Worm (Caenorhabditis elegans) whole organism, early embryonic: ENCODE results near the gene cka-2.

Source experiments
- B0310.2 ChIP-seq: sonication (generic microtip); optimal IDR thresholded peaks from 2 replicates; lab custom pipeline; 2016; ENCODE audit warnings: mild to moderate bottlenecking, missing genetic modification characterization, missing compliant biosample characterization
- F13C5.2 ChIP-seq: sonication (generic microtip); optimal IDR thresholded peaks from 2 replicates; lab custom pipeline; 2017; ENCODE audit warnings: mild to moderate bottlenecking, missing genetic modification characterization, inconsistent platforms, missing compliant biosample characterization
- aly-1 ChIP-seq: sonication (generic microtip); optimal IDR thresholded peaks from 2 replicates; lab custom pipeline; 2016; ENCODE audit warnings: missing genetic modification characterization, missing compliant biosample characterization
- ama-1 ChIP-seq: fragments of 150-350 bp; optimal IDR thresholded peaks from 2 replicates; lab custom pipeline; 2014
- ceh-13 ChIP-seq: fragments of 200-800 bp; sonication (Bioruptor generic); optimal IDR thresholded peaks from 2 replicates; lab custom pipeline; 2018; ENCODE audit warnings: mild to moderate bottlenecking, missing genetic modification characterization, missing compliant biosample characterization
- ceh-36 ChIP-seq: sonication (generic microtip); optimal IDR thresholded peaks from 2 replicates; lab custom pipeline; 2016; ENCODE audit warnings: missing genetic modification characterization, inconsistent platforms, missing compliant biosample characterization
- ets-7 ChIP-seq: sonication (generic microtip); optimal IDR thresholded peaks from 2 replicates; lab custom pipeline; 2016; ENCODE audit warnings: missing genotype, missing genetic modification characterization, missing compliant biosample characterization
- flt-1 ChIP-seq: fragments of 200-800 bp; sonication (Bioruptor generic); IDR thresholded peaks from 2 replicates; pipeline ENCODE4 v1.3.6; 2022; ENCODE audit warnings: missing genetic modification characterization, missing compliant biosample characterization
- hmbx-1 ChIP-seq: sonication (generic microtip); optimal IDR thresholded peaks from 2 replicates; lab custom pipeline; 2016; ENCODE audit warnings: mild to moderate bottlenecking, missing genetic modification characterization, missing compliant biosample characterization
- hmg-4 ChIP-seq: fragments of 200-800 bp; sonication (Bioruptor generic); optimal IDR thresholded peaks from 2 replicates; lab custom pipeline; 2018; ENCODE audit warnings: mild to moderate bottlenecking, missing genetic modification characterization, missing compliant biosample characterization
- hnd-1 ChIP-seq: sonication (generic microtip); optimal IDR thresholded peaks from 2 replicates; lab custom pipeline; 2016; ENCODE audit warnings: missing genetic modification characterization, missing compliant biosample characterization
- pes-1 ChIP-seq: fragments of 200-800 bp; sonication (Bioruptor generic); IDR thresholded peaks from 2 replicates; pipeline ENCODE4 v1.3.6; 2022; ENCODE audit warnings: missing genetic modification reagents, missing genetic modification characterization, missing compliant biosample characterization
- scrt-1 ChIP-seq: fragments of 200-800 bp; sonication (Bioruptor generic); IDR thresholded peaks from 2 replicates; pipeline ENCODE4 v1.3.6; 2022; ENCODE audit warnings: missing genetic modification characterization, missing compliant biosample characterization
- sea-1 ChIP-seq: fragments of 200-800 bp; sonication (Bioruptor generic); conservative IDR thresholded peaks from 2 replicates; pipeline ENCODE4 v1.3.6; 2022; ENCODE audit warnings: missing genetic modification characterization, missing compliant biosample characterization
- tbx-11 ChIP-seq: fragments of 200-800 bp; sonication (Bioruptor generic); IDR thresholded peaks from 2 replicates; pipeline ENCODE4 v1.3.6; 2022; ENCODE audit warnings: missing genetic modification characterization, missing compliant biosample characterization
- tbx-37 ChIP-seq: fragments of 200-800 bp; sonication (Bioruptor generic); conservative IDR thresholded peaks from 2 replicates; pipeline ENCODE4 v1.3.6; 2022; ENCODE audit warnings: missing genetic modification reagents, missing genetic modification characterization, missing compliant biosample characterization
- tra-4 ChIP-seq: sonication (generic microtip); optimal IDR thresholded peaks from 2 replicates; lab custom pipeline; 2017; ENCODE audit warnings: missing genetic modification characterization, missing compliant biosample characterization

Gene cka-2

ce11 chrX:4248949-4249348 is 37.0 kb upstream of the cka-2 start, which contains the start of gene hlh-13:
TSS of gene hlh-13 (plus strand) at chrX:4249249.
- TF ChIP-seq aly-1 (tag; lab: Kevin White, UChicago), result no peak
- no peak for TF ChIP-seq hmg-4 (GFP tag; lab: Kevin White, UChicago)
- TF ChIP-seq scrt-1 (GFP tag; lab: Robert Waterston, UW), result no peak
- TF ChIP-seq ets-7 (tag; lab: Kevin White, UChicago), result no peak
- TF ChIP-seq hnd-1 (tag; lab: Kevin White, UChicago), result no peak
- no peak for TF ChIP-seq F13C5.2 (tag; lab: Kevin White, UChicago)
- TF ChIP-seq tra-4, result no peak
- no peak for TF ChIP-seq tbx-11
- TF ChIP-seq ceh-13, result no peak
- no peak for TF ChIP-seq hmbx-1 (tag; lab: Kevin White, UChicago)
- TF ChIP-seq ceh-36 (tag; lab: Kevin White, UChicago), result no peak
- no peak for TF ChIP-seq pes-1 (GFP tag; lab: Robert Waterston, UW)
- no peak for TF ChIP-seq flt-1 (GFP tag; lab: Robert Waterston, UW)
- TF ChIP-seq B0310.2 (tag; lab: Kevin White, UChicago), result no peak
- no peak for TF ChIP-seq tbx-37 (GFP tag; lab: Robert Waterston, UW)
- no peak for TF ChIP-seq ama-1 (lab: Kevin White, UChicago)
- no peak for TF ChIP-seq sea-1 (GFP tag; lab: Robert Waterston, UW)

DNA sequence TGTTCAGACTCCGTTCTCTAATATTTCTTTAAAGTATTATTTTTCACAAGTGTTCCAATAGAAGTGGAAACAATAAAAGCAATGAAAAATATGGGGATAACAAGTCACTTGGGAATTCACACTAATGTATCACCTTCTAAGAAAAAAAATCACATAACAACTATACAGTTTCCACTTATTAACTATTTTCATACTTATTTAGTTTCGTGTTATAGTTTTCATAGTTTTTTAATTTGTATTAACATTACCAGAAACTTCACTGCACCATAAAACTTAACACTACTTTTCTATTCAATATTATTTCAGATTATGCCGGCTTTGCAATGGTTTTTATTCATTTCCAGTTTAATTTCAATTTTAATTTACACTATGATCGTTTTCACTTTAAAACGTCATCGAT is 33.9 kb upstream of the cka-2 start, which contains the start of gene srv-5:
Gene srv-5 (plus strand): TSS at position 301 of the 400 bp plus-strand sequence.
- TF ChIP-seq hnd-1 (tag; lab: Kevin White, UChicago) (no peak), flt-1 (GFP tag; lab: Robert Waterston, UW) (no peak), tra-4 (no peak), hmbx-1 (tag; lab: Kevin White, UChicago) (no peak), ets-7 (tag; lab: Kevin White, UChicago) (no peak), tbx-37 (GFP tag; lab: Robert Waterston, UW) (no peak), ceh-13 (no peak), sea-1 (GFP tag; lab: Robert Waterston, UW) (no peak), B0310.2 (tag; lab: Kevin White, UChicago) (no peak), scrt-1 (GFP tag; lab: Robert Waterston, UW) (no peak), ama-1 (lab: Kevin White, UChicago) (no peak), hmg-4 (GFP tag; lab: Kevin White, UChicago) (no peak), tbx-11 (no peak), aly-1 (tag; lab: Kevin White, UChicago) (no peak), F13C5.2 (tag; lab: Kevin White, UChicago) (no peak), ceh-36 (tag; lab: Kevin White, UChicago) (no peak), pes-1 (GFP tag; lab: Robert Waterston, UW) (no peak)

ce11 chrX:4254782-4255181 is 31.1 kb upstream of the cka-2 start, which contains the start of gene taf-11.1:
TSS of gene taf-11.1 (plus strand) at chrX:4255170.
- TF ChIP-seq sea-1 (GFP tag; lab: Robert Waterston, UW), result no peak
- no peak for TF ChIP-seq tra-4
- no peak for TF ChIP-seq ets-7 (tag; lab: Kevin White, UChicago)
- TF ChIP-seq ama-1 (lab: Kevin White, UChicago), result no peak
- TF ChIP-seq pes-1 (GFP tag; lab: Robert Waterston, UW), result no peak
- TF ChIP-seq hnd-1 (tag; lab: Kevin White, UChicago), result no peak
- TF ChIP-seq aly-1 (tag; lab: Kevin White, UChicago), result no peak
- TF ChIP-seq tbx-37 (GFP tag; lab: Robert Waterston, UW), result no peak
- TF ChIP-seq B0310.2 (tag; lab: Kevin White, UChicago), result no peak
- TF ChIP-seq hmg-4 (GFP tag; lab: Kevin White, UChicago), result no peak

DNA sequence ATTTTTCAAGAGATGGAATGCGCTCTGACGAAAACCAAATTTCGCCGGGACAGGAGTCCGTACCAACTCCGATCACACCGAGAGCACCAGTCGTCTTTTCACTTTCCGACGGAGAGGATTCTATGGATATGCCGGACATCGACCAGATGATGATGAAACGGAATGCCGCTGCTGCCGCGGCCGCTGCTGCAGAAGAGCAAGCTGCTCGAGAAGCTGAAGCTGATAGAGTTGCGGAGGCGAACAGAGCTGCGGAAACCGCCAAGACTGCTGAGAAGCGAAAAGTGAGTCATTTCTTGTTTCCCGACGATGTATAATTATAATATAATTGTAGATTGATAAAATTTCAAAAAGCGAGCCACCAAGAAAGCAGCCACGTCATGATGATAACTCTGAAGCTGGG is 30.6 kb upstream of the cka-2 start:
- TF ChIP-seq flt-1 (GFP tag; lab: Robert Waterston, UW), result no peak
- TF ChIP-seq pes-1 (GFP tag; lab: Robert Waterston, UW), result no peak
- TF ChIP-seq hmg-4 (GFP tag; lab: Kevin White, UChicago), result no peak
- TF ChIP-seq aly-1 (tag; lab: Kevin White, UChicago), result no peak
- TF ChIP-seq B0310.2 (tag; lab: Kevin White, UChicago), result no peak
- no peak for TF ChIP-seq ama-1 (lab: Kevin White, UChicago)
- no peak for TF ChIP-seq ceh-13
- no peak for TF ChIP-seq ets-7 (tag; lab: Kevin White, UChicago)
- no peak for TF ChIP-seq scrt-1 (GFP tag; lab: Robert Waterston, UW)
- TF ChIP-seq hmbx-1 (tag; lab: Kevin White, UChicago), result no peak
- TF ChIP-seq hnd-1 (tag; lab: Kevin White, UChicago), result no peak
- TF ChIP-seq F13C5.2 (tag; lab: Kevin White, UChicago), result no peak
- TF ChIP-seq tbx-11, result no peak
- TF ChIP-seq sea-1 (GFP tag; lab: Robert Waterston, UW), result no peak

DNA sequence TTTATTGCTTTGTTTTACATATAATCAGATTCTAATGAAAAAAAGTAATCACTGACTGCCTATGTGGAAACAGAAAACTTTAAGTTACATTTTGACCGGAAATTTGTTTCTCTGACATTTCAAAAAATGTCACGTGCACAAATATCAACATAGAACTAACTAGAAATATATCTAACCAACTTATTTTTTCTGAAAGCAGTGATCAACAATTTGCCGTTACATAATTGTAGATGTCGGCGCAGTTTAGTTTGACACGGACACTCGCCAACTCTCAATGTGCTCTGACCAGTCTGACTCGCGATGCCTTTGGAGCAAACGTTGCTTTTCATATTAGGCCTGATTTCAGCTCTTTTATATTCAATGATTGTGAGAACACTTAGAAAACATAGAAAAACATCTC is 29.2 kb upstream of the cka-2 start, which contains the start of gene srv-6:
Gene srv-6 (plus strand): TSS at position 301 of the 400 bp plus-strand sequence.
- TF ChIP-seq hnd-1 (tag; lab: Kevin White, UChicago) (no peak), F13C5.2 (tag; lab: Kevin White, UChicago) (no peak), ama-1 (lab: Kevin White, UChicago) (no peak), hmg-4 (GFP tag; lab: Kevin White, UChicago) (no peak), pes-1 (GFP tag; lab: Robert Waterston, UW) (no peak), sea-1 (GFP tag; lab: Robert Waterston, UW) (no peak), B0310.2 (tag; lab: Kevin White, UChicago) (no peak), tbx-37 (GFP tag; lab: Robert Waterston, UW) (no peak), ets-7 (tag; lab: Kevin White, UChicago) (no peak), scrt-1 (GFP tag; lab: Robert Waterston, UW) (no peak), aly-1 (tag; lab: Kevin White, UChicago) (no peak)

DNA sequence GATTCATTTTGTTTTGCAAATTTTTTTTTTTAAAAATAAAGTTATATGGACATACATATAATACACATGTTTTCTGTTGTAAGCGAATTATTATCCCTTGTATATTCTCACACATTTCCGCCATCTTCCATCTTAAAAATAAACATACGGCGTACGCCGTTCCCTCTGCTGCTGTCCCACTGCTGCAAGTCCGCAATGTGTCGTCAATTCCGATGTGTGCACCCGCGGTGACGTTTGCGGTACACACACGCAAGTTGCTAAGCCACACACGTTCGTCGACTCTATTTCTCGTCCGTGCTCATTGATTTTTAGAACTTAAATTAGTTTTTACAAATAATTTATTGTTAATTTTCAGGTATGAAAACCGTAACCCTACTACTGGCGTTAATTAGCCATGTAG is 25.6 kb upstream of the cka-2 start, which contains the start of gene C52B9.4:
Gene C52B9.4 (plus strand): TSS at position 356 of the 400 bp plus-strand sequence.
- no peak for TF ChIP-seq ets-7 (tag; lab: Kevin White, UChicago)
- peak; percentile 21 for TF ChIP-seq F13C5.2 (tag; lab: Kevin White, UChicago)
- TF ChIP-seq ceh-13, result no peak
- TF ChIP-seq tra-4, result no peak
- TF ChIP-seq ceh-36 (tag; lab: Kevin White, UChicago), result no peak
